Worm (Caenorhabditis elegans): Measurements from ENCODE around the gene ZK1236.1.

DNA sequence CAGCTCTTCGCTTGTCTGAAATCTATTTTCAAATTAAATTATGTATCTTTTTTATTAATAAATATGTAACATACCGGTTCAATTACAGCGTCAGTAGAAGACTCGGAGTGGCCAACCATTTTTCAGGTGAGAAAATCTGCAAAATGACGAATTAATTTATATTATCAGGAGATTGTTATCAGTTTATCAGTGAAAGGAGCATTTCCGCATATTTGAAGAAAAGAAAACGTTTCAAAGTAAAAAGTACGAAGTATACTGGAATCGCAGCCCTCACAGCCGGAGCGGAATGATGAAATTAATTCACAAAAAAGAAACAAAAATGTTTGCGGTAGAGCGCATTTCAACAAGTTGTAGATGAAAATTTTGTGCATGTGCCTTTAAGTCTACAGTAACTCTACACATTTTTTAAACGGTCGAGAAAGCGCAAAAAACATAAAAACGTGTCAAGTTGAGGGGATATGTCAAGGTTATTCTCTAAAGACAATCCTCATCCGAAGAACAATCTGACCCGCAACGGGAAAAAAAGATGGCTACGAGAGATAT, 50.3 kb downstream of the ZK1236.1 start:
- TF ChIP-seq nhr-90 (tag; optimal IDR thresholded peaks at IDR 0.05) (no peak), D2030.7 (GFP tag; IDR thresholded peaks at IDR 0.05) (no peak)

Measured in whole organism, young adult.